Fruit fly (Drosophila melanogaster) whole organism, embryonic: Measurements from ENCODE around the gene Rab8.

Experiments used
- Ada2b ChIP-seq: fragments of 200-800 bp; sonication (Bioruptor generic); IDR thresholded peaks from 2 replicates; pipeline ENCODE4 v1.3.6; 2022; ENCODE audit warnings: missing biosample characterization, missing genetic modification characterization
- CG10431 ChIP-seq: fragments of 200-800 bp; sonication (Bioruptor generic); optimal IDR thresholded peaks from 3 replicates; lab custom pipeline; 2018; ENCODE audit warnings: missing biosample characterization, mild to moderate bottlenecking, missing genetic modification characterization
- CG10543 ChIP-seq: fragments of 200-800 bp; sonication (Bioruptor generic); optimal IDR thresholded peaks from 3 replicates; lab custom pipeline; 2017; ENCODE audit warnings: missing biosample characterization, mild to moderate bottlenecking, missing genetic modification characterization, moderate library complexity
- CG10959 ChIP-seq: fragments of 200-800 bp; sonication (Bioruptor generic); IDR thresholded peaks from 2 replicates; pipeline ENCODE4 v1.3.6; 2022; ENCODE audit warnings: missing biosample characterization, missing genetic modification characterization
- CG11696 ChIP-seq: fragments of 200-800 bp; sonication (Bioruptor generic); IDR thresholded peaks from 2 replicates; pipeline ENCODE4 v1.3.6; 2022; ENCODE audit warnings: missing biosample characterization, missing genetic modification characterization
- CG15073 ChIP-seq: fragments of 200-800 bp; sonication (Bioruptor generic); optimal IDR thresholded peaks from 2 replicates; lab custom pipeline; 2016; ENCODE audit warnings: missing biosample characterization, missing genetic modification characterization
- CG15479 ChIP-seq: fragments of 200-800 bp; sonication (Bioruptor generic); optimal IDR thresholded peaks from 3 replicates; lab custom pipeline; 2019; ENCODE audit warnings: missing biosample characterization, mild to moderate bottlenecking, missing genetic modification characterization, moderate library complexity
- CG18476 ChIP-seq: fragments of 200-800 bp; sonication (Bioruptor generic); optimal IDR thresholded peaks from 2 replicates; lab custom pipeline; 2016; ENCODE audit warnings: missing biosample characterization, mild to moderate bottlenecking, missing genetic modification characterization
- CG18599 ChIP-seq: fragments of 200-800 bp; sonication (Bioruptor generic); optimal IDR thresholded peaks from 3 replicates; lab custom pipeline; 2017; ENCODE audit warnings: missing biosample characterization, missing genetic modification characterization, mild to moderate bottlenecking, moderate library complexity, missing genetic modification reagents
- CG2875 ChIP-seq: fragments of 200-800 bp; sonication (Bioruptor generic); optimal IDR thresholded peaks from 2 replicates; lab custom pipeline; 2017; ENCODE audit warnings: missing biosample characterization, mild to moderate bottlenecking, missing genetic modification characterization, missing genetic modification reagents
- CG2889 ChIP-seq: fragments of 200-800 bp; sonication (Bioruptor generic); IDR thresholded peaks from 3 replicates; pipeline ENCODE4 v1.3.6; 2022; ENCODE audit warnings: missing biosample characterization, missing genetic modification characterization
- CG34422 ChIP-seq: fragments of 200-800 bp; sonication (Bioruptor generic); IDR thresholded peaks from 3 replicates; pipeline ENCODE4 v1.3.6; 2022; ENCODE audit warnings: missing biosample characterization, missing genetic modification characterization
- CG5245 ChIP-seq: fragments of 200-800 bp; sonication (Bioruptor generic); optimal IDR thresholded peaks from 3 replicates; lab custom pipeline; 2016; ENCODE audit warnings: missing biosample characterization, missing genetic modification characterization
- CG5953 ChIP-seq: fragments of 200-800 bp; sonication (Bioruptor generic); IDR thresholded peaks from 2 replicates; pipeline ENCODE4 v1.3.6; 2022; ENCODE audit warnings: missing biosample characterization, missing genetic modification characterization
- CG6854 ChIP-seq: fragments of 200-800 bp; sonication (Bioruptor generic); optimal IDR thresholded peaks from 3 replicates; lab custom pipeline; 2017; ENCODE audit warnings: missing biosample characterization, mild to moderate bottlenecking, missing genetic modification characterization
- CG8359 ChIP-seq: fragments of 200-800 bp; sonication (Bioruptor generic); optimal IDR thresholded peaks from 2 replicates; lab custom pipeline; 2017; ENCODE audit warnings: missing biosample characterization, mild to moderate bottlenecking, missing genetic modification characterization, borderline replicate concordance
- CG8924 ChIP-seq: fragments of 200-800 bp; optimal IDR thresholded peaks from 3 replicates; lab custom pipeline; 2019; ENCODE audit warnings: missing biosample characterization, mild to moderate bottlenecking, missing genetic modification characterization, moderate library complexity
- CG9932 ChIP-seq: fragments of 200-800 bp; sonication (Bioruptor generic); IDR thresholded peaks from 2 replicates; pipeline ENCODE4 v1.3.6; 2022; ENCODE audit warnings: missing biosample characterization, missing genetic modification characterization
- CTCF ChIP-seq: fragments of 200-800 bp; sonication (Bioruptor generic); optimal IDR thresholded peaks from 2 replicates; lab custom pipeline; 2017; ENCODE audit warnings: missing biosample characterization, mild to moderate bottlenecking, missing genetic modification characterization, moderate library complexity
- E2f1 ChIP-seq: fragments of 200-800 bp; sonication (Bioruptor generic); IDR thresholded peaks from 2 replicates; pipeline ENCODE4 v1.3.6; 2022; ENCODE audit warnings: missing biosample characterization, missing genetic modification characterization
- Eip74EF ChIP-seq, 2 experiments: fragments of 200-800 bp in 1 of 2; fragments of >200 bp in 1 of 2; sonication (Bioruptor generic) in 1 of 2; optimal IDR thresholded peaks; 2 replicates each; lab custom pipeline; 2017 to 2019; ENCODE audit warnings: missing biosample characterization in 2 of 2, missing genetic modification characterization in 2 of 2, mild to moderate bottlenecking in 1 of 2, moderate library complexity in 1 of 2
- GATAe ChIP-seq: fragments of 200-800 bp; sonication (Bioruptor generic); conservative IDR thresholded peaks from 2 replicates; pipeline ENCODE4 v1.3.6; 2022; ENCODE audit warnings: missing biosample characterization, missing genetic modification characterization
- H2.0 ChIP-seq: fragments of 200-800 bp; sonication (Bioruptor generic); IDR thresholded peaks from 2 replicates; pipeline ENCODE4 v1.3.6; 2022; ENCODE audit warnings: missing biosample characterization, missing genetic modification characterization
- HLH3B ChIP-seq: fragments of 200-800 bp; sonication (Bioruptor generic); IDR thresholded peaks from 2 replicates; pipeline ENCODE4 v1.3.6; 2022; ENCODE audit warnings: missing biosample characterization, missing genetic modification characterization
- Hr39 ChIP-seq: fragments of >200 bp; optimal IDR thresholded peaks from 2 replicates; lab custom pipeline; 2017
- Neu2 ChIP-seq: fragments of 200-800 bp; sonication (Bioruptor generic); optimal IDR thresholded peaks from 3 replicates; lab custom pipeline; 2016; ENCODE audit warnings: missing biosample characterization, missing genetic modification characterization, borderline replicate concordance
- Side ChIP-seq: fragments of 200-800 bp; sonication (Bioruptor generic); optimal IDR thresholded peaks from 2 replicates; lab custom pipeline; 2016; ENCODE audit warnings: missing biosample characterization, missing genetic modification characterization
- Sox100B ChIP-seq: fragments of 200-800 bp; sonication (Bioruptor generic); optimal IDR thresholded peaks from 3 replicates; lab custom pipeline; 2018; ENCODE audit warnings: missing biosample characterization, mild to moderate bottlenecking, missing genetic modification characterization
- Taf1 ChIP-seq: fragments of 200-800 bp; sonication (Bioruptor generic); IDR thresholded peaks from 2 replicates; pipeline ENCODE4 v1.3.6; 2022; ENCODE audit warnings: missing biosample characterization, missing genetic modification characterization
- bab2 ChIP-seq: fragments of 200-800 bp; sonication (Bioruptor generic); optimal IDR thresholded peaks from 2 replicates; lab custom pipeline; 2016; ENCODE audit warnings: missing biosample characterization, missing genetic modification characterization
- bsh ChIP-seq, 2 experiments: fragments of 200-800 bp; sonication (Bioruptor generic); optimal IDR thresholded peaks; 2 replicates each; lab custom pipeline; 2017 to 2018; ENCODE audit warnings: mild to moderate bottlenecking in 2 of 2, missing biosample characterization in 2 of 2, missing genetic modification characterization in 2 of 2, moderate library complexity in 1 of 2
- dmrt11E ChIP-seq: fragments of 200-800 bp; sonication (Bioruptor generic); optimal IDR thresholded peaks from 3 replicates; lab custom pipeline; 2018; ENCODE audit warnings: missing biosample characterization, mild to moderate bottlenecking, missing genetic modification characterization, moderate library complexity
- dpn ChIP-seq, 2 experiments: fragments of 200-800 bp; sonication (Bioruptor generic); optimal IDR thresholded peaks; 3 replicates each; lab custom pipeline; 2016; ENCODE audit warnings: missing biosample characterization in 2 of 2, missing genetic modification characterization in 2 of 2
- eve ChIP-seq, 2 experiments: fragments of >200 bp; optimal IDR thresholded peaks; 2 replicates each; lab custom pipeline; 2017; ENCODE audit warnings: missing biosample characterization in 2 of 2, missing genetic modification characterization in 2 of 2
- exex ChIP-seq: fragments of 200-800 bp; sonication (Bioruptor generic); optimal IDR thresholded peaks from 4 replicates; lab custom pipeline; 2018; ENCODE audit warnings: missing biosample characterization, mild to moderate bottlenecking, missing genetic modification characterization, moderate library complexity
- ftz-f1 ChIP-seq: fragments of 200-800 bp; sonication (Bioruptor generic); optimal IDR thresholded peaks from 2 replicates; lab custom pipeline; 2016; ENCODE audit warnings: missing biosample characterization, missing genetic modification characterization
- gfzf ChIP-seq: fragments of 200-800 bp; sonication (Bioruptor generic); optimal IDR thresholded peaks from 2 replicates; lab custom pipeline; 2016; ENCODE audit warnings: missing biosample characterization, mild to moderate bottlenecking, missing genetic modification characterization, moderate library complexity
- insv ChIP-seq, 2 experiments: fragments of 200-800 bp; sonication (Bioruptor generic); optimal IDR thresholded peaks; 3 replicates each; lab custom pipeline; 2016 to 2018; ENCODE audit warnings: missing biosample characterization in 2 of 2, missing genetic modification characterization in 2 of 2
- lbe ChIP-seq: fragments of 200-800 bp; sonication (Bioruptor generic); optimal IDR thresholded peaks from 2 replicates; lab custom pipeline; 2016; ENCODE audit warnings: missing biosample characterization, mild to moderate bottlenecking, missing genetic modification characterization
- lilli ChIP-seq: fragments of 200-800 bp; sonication (Bioruptor generic); optimal IDR thresholded peaks from 3 replicates; lab custom pipeline; 2016; ENCODE audit warnings: missing biosample characterization, missing genetic modification characterization
- pros ChIP-seq: fragments of 200-800 bp; sonication (Bioruptor generic); optimal IDR thresholded peaks from 3 replicates; lab custom pipeline; 2019; ENCODE audit warnings: missing biosample characterization, mild to moderate bottlenecking, missing genetic modification characterization, moderate library complexity
- sd ChIP-seq: fragments of 200-800 bp; sonication (Bioruptor generic); optimal IDR thresholded peaks from 3 replicates; lab custom pipeline; 2018; ENCODE audit warnings: missing biosample characterization, mild to moderate bottlenecking, missing genetic modification characterization, moderate library complexity
- sens-2 ChIP-seq: fragments of 200-800 bp; sonication (Bioruptor generic); IDR thresholded peaks from 2 replicates; pipeline ENCODE4 v1.3.6; 2022; ENCODE audit warnings: missing biosample characterization, missing genetic modification characterization
- sisA ChIP-seq: fragments of 200-800 bp; sonication (Bioruptor generic); IDR thresholded peaks from 2 replicates; pipeline ENCODE4 v1.3.6; 2022; ENCODE audit warnings: missing biosample characterization, missing genetic modification characterization
- sug ChIP-seq: fragments of 200-800 bp; optimal IDR thresholded peaks from 2 replicates; lab custom pipeline; 2019; ENCODE audit warnings: missing biosample characterization, mild to moderate bottlenecking, missing genetic modification characterization, moderate library complexity
- tio ChIP-seq: fragments of 200-800 bp; sonication (Bioruptor generic); optimal IDR thresholded peaks from 2 replicates; lab custom pipeline; 2017; ENCODE audit warnings: missing biosample characterization, missing genetic modification characterization, inconsistent platforms
- ttk ChIP-seq: fragments of 200-800 bp; sonication (Bioruptor generic); IDR thresholded peaks from 2 replicates; pipeline ENCODE4 v2.1.2; 2022; ENCODE audit warnings: missing biosample characterization, missing genetic modification characterization
- tx ChIP-seq: fragments of 200-800 bp; sonication (Bioruptor generic); optimal IDR thresholded peaks from 2 replicates; lab custom pipeline; 2016; ENCODE audit warnings: missing biosample characterization, missing genetic modification characterization
- z ChIP-seq: fragments of 200-800 bp; sonication (Bioruptor generic); IDR thresholded peaks from 3 replicates; pipeline ENCODE4 v1.3.6; 2022; ENCODE audit warnings: missing biosample characterization, missing genetic modification characterization
- zfh2 ChIP-seq: fragments of 200-800 bp; sonication (Bioruptor generic); optimal IDR thresholded peaks from 2 replicates; lab custom pipeline; 2016; ENCODE audit warnings: missing biosample characterization, missing genetic modification characterization

Rab8 gene

DNA sequence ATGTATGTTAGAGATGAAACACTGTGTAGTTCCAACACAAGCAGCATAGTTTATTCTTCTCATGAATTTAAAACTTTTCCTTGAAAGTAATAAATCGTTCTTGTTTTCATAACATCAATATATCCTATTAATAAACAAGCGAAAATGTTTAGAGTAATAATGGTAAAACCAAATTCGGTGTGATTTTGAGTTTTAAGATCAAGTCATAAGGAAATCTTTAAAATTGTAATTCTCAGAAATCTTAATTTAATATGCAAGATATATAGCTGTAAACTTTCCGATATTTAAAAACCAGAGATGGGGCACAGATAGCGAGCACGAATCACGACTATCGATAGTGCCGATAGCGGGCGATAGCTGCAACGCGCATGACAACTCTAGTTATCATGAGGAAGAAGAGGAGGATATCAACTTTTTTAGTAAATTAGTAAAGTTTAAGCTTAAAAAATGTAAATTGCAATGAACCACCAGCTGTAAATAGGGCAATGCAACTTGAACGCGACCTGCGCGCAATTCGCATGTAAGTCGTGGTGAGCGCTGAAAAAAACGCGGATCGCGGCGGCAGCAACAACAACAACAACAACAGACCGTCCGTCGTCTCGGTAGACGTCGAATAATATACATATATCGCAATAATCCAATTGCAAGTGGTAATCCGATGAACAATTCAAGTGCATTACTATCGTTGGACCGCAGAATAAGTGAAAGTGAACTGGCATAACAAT, 52.9 kb downstream of the Rab8 start, which contains the start of the genes Fibp and Deaf1 (continued):
- TF ChIP-seq GATAe (GFP tag; lab: Robert Waterston, UW) = no peak; the same call in 1 of the 2 replicates
- TF ChIP-seq ttk = peak; percentile 48; the same call in 1 of the 2 replicates
- peak; percentile 82 for TF ChIP-seq tx
- TF ChIP-seq CG2875 (GFP tag; lab: Kevin White, UChicago) = peak; percentile 26
- peak; percentile 30 for TF ChIP-seq sd (tag; lab: Kevin White, UChicago)
- TF ChIP-seq insv (GFP tag; optimal IDR thresholded peaks at IDR 0.05; lab: Kevin White, UChicago) = peak; percentile 45 to 95
- peak; percentile 77 to 84 for TF ChIP-seq dpn (GFP tag; optimal IDR thresholded peaks at IDR 0.05; lab: Kevin White, UChicago)
- TF ChIP-seq eve (GFP tag; optimal IDR thresholded peaks at IDR 0.05; lab: Kevin White, UChicago) = no peak
- TF ChIP-seq CG10431 (GFP tag; lab: Kevin White, UChicago) = peak; percentile 32
- TF ChIP-seq gfzf (GFP tag; lab: Kevin White, UChicago) = peak; percentile 68
- TF ChIP-seq sens-2 (GFP tag; lab: Robert Waterston, UW) = no peak
- peak; percentile 29 for TF ChIP-seq lbe (GFP tag; lab: Kevin White, UChicago)
- TF ChIP-seq E2f1 (GFP tag; lab: Robert Waterston, UW) = 0 out of 2 replicates have a peak, but pooled peaks have one; percentile 49
- no peak for TF ChIP-seq pros (GFP tag; lab: Kevin White, UChicago)
- TF ChIP-seq CG15073 (GFP tag; lab: Kevin White, UChicago) = peak; percentile 7
- TF ChIP-seq tio (GFP tag; lab: Kevin White, UChicago) = no peak
- peak; percentile 91 for TF ChIP-seq zfh2
- TF ChIP-seq Taf1 (GFP tag; lab: Robert Waterston, UW) = 0 out of 2 replicates have a peak, but pooled peaks have one; percentile 12
- peak; percentile 96 for TF ChIP-seq CG9932 (GFP tag; lab: Robert Waterston, UW)
- peak; percentile 42 for TF ChIP-seq exex (tag; lab: Kevin White, UChicago)
- TF ChIP-seq CG8359 = peak; percentile 5
- peak; percentile 79 for TF ChIP-seq dmrt11E (tag; lab: Kevin White, UChicago)
- TF ChIP-seq ftz-f1 (GFP tag; lab: Kevin White, UChicago) = no peak
- TF ChIP-seq H2.0 (GFP tag; lab: Robert Waterston, UW) = peak; percentile 51; the same call in 1 of the 2 replicates
- TF ChIP-seq Neu2 (GFP tag; lab: Kevin White, UChicago) = peak; percentile 21
- peak; percentile 84 for TF ChIP-seq CG8924 (tag; lab: Kevin White, UChicago)
- peak; percentile 73 for TF ChIP-seq CG18476 (GFP tag; lab: Kevin White, UChicago)
- peak; percentile 47; the same call in 1 of the 2 replicates for TF ChIP-seq Ada2b (GFP tag; lab: Robert Waterston, UW)
- TF ChIP-seq CG2889 (GFP tag; lab: Robert Waterston, UW) = peak; percentile 62; the same call in 1 of the 3 replicates
- no peak for TF ChIP-seq Hr39 (lab: Kevin White, UChicago)
- peak; percentile 80 for TF ChIP-seq bab2
- peak; percentile 85 for TF ChIP-seq sug
- TF ChIP-seq CG5953 (GFP tag; lab: Robert Waterston, UW) = no peak
- no peak for TF ChIP-seq CG11696
- 0 out of 2 replicates have a peak, but pooled peaks have one; percentile 41 for TF ChIP-seq HLH3B (GFP tag; lab: Robert Waterston, UW)
- no peak for TF ChIP-seq CG15479
- peak in 1 of 2 experiments; percentile 3 for TF ChIP-seq Eip74EF (GFP tag; optimal IDR thresholded peaks at IDR 0.05; lab: Kevin White, UChicago)
- TF ChIP-seq CG6854 (GFP tag; lab: Kevin White, UChicago) = no peak
- TF ChIP-seq bsh (GFP tag; optimal IDR thresholded peaks at IDR 0.05; lab: Kevin White, UChicago) = peak in 1 of 2 experiments; percentile 59
- TF ChIP-seq CG18599 = peak; percentile 74
- peak; percentile 89 for TF ChIP-seq lilli
- peak; percentile 80 for TF ChIP-seq Side (GFP tag; lab: Kevin White, UChicago)
- peak; percentile 67 for TF ChIP-seq Sox100B (GFP tag; lab: Kevin White, UChicago)
- TF ChIP-seq CG5245 (GFP tag; lab: Kevin White, UChicago) = peak; percentile 27
- TF ChIP-seq CTCF (GFP tag; lab: Kevin White, UChicago) = no peak
- peak; percentile 71 for TF ChIP-seq sisA (GFP tag; lab: Robert Waterston, UW)
- no peak for TF ChIP-seq CG10959 (GFP tag; lab: Robert Waterston, UW)
- peak; percentile 65; the same call in 2 of the 3 replicates for TF ChIP-seq CG34422 (GFP tag; lab: Robert Waterston, UW)
- no peak for TF ChIP-seq z (GFP tag; lab: Robert Waterston, UW)
- TF ChIP-seq CG10543 (GFP tag; lab: Kevin White, UChicago) = peak; percentile 73
